Fruit fly (Drosophila melanogaster) whole organism, embryonic: ENCODE measurements around the gene CG1801.

Source experiments
- Aef1 ChIP-seq: fragments of 200-800 bp; sonication (Bioruptor generic); IDR thresholded peaks from 3 replicates; pipeline ENCODE4 v1.3.6; 2022; ENCODE audit warnings: missing biosample characterization, missing genetic modification characterization
- Atf6 ChIP-seq: fragments of 200-800 bp; sonication (Bioruptor generic); IDR thresholded peaks from 2 replicates; pipeline ENCODE4 v1.3.6; 2022; ENCODE audit warnings: missing biosample characterization, missing genetic modification characterization
- CG10321 ChIP-seq: fragments of 200-800 bp; sonication (Bioruptor generic); IDR thresholded peaks from 2 replicates; pipeline ENCODE4 v1.3.6; 2022; ENCODE audit warnings: missing biosample characterization, missing genetic modification characterization
- CG10543 ChIP-seq: fragments of 200-800 bp; sonication (Bioruptor generic); optimal IDR thresholded peaks from 3 replicates; lab custom pipeline; 2017; ENCODE audit warnings: missing biosample characterization, mild to moderate bottlenecking, missing genetic modification characterization, moderate library complexity
- CG13424 ChIP-seq: fragments of 200-800 bp; sonication (Bioruptor generic); optimal IDR thresholded peaks from 2 replicates; lab custom pipeline; 2019; ENCODE audit warnings: missing biosample characterization, mild to moderate bottlenecking, missing genetic modification characterization, moderate library complexity
- CG13894 ChIP-seq: fragments of 200-800 bp; sonication (Bioruptor generic); optimal IDR thresholded peaks from 3 replicates; lab custom pipeline; 2018; ENCODE audit warnings: missing biosample characterization, mild to moderate bottlenecking, missing genetic modification characterization, moderate library complexity
- CG14710 ChIP-seq: fragments of 200-800 bp; sonication (Bioruptor generic); optimal IDR thresholded peaks from 3 replicates; lab custom pipeline; 2019; ENCODE audit warnings: missing biosample characterization, mild to moderate bottlenecking, missing genetic modification characterization, moderate library complexity
- CG14860 ChIP-seq: fragments of 200-800 bp; sonication (Bioruptor generic); IDR thresholded peaks from 3 replicates; pipeline ENCODE4 v1.3.6; 2022; ENCODE audit warnings: missing biosample characterization, missing genetic modification characterization; ENCODE audit not compliant: partially characterized antibody
- CG1603 ChIP-seq: fragments of 200-800 bp; sonication (Bioruptor generic); optimal IDR thresholded peaks from 2 replicates; lab custom pipeline; 2019; ENCODE audit warnings: missing biosample characterization, mild to moderate bottlenecking, missing genetic modification characterization, moderate library complexity
- CG17912 ChIP-seq: fragments of 200-800 bp; sonication (Bioruptor generic); optimal IDR thresholded peaks from 2 replicates; lab custom pipeline; 2018; ENCODE audit warnings: missing biosample characterization, mild to moderate bottlenecking, missing genetic modification characterization
- CG18476 ChIP-seq: fragments of 200-800 bp; sonication (Bioruptor generic); optimal IDR thresholded peaks from 2 replicates; lab custom pipeline; 2016; ENCODE audit warnings: missing biosample characterization, mild to moderate bottlenecking, missing genetic modification characterization
- CG2129 ChIP-seq: fragments of 200-800 bp; sonication (Bioruptor generic); IDR thresholded peaks from 2 replicates; pipeline ENCODE4 v1.3.6; 2022; ENCODE audit warnings: missing biosample characterization, missing genetic modification characterization; ENCODE audit not compliant: partially characterized antibody
- CG3838 ChIP-seq: fragments of 200-800 bp; sonication (Bioruptor generic); optimal IDR thresholded peaks from 3 replicates; lab custom pipeline; 2016; ENCODE audit warnings: missing biosample characterization, missing genetic modification characterization
- CG4730 ChIP-seq: fragments of 200-800 bp; sonication (Bioruptor generic); IDR thresholded peaks from 2 replicates; pipeline ENCODE4 v1.3.6; 2022; ENCODE audit warnings: missing biosample characterization, missing genetic modification characterization
- CG6854 ChIP-seq: fragments of 200-800 bp; sonication (Bioruptor generic); optimal IDR thresholded peaks from 3 replicates; lab custom pipeline; 2017; ENCODE audit warnings: missing biosample characterization, mild to moderate bottlenecking, missing genetic modification characterization
- CG7745 ChIP-seq: fragments of 200-800 bp; sonication (Bioruptor generic); optimal IDR thresholded peaks from 2 replicates; lab custom pipeline; 2018; ENCODE audit warnings: missing biosample characterization, mild to moderate bottlenecking, missing genetic modification characterization, moderate library complexity
- CG7839 ChIP-seq: fragments of 200-800 bp; sonication (Bioruptor generic); optimal IDR thresholded peaks from 3 replicates; lab custom pipeline; 2018; ENCODE audit warnings: missing biosample characterization, mild to moderate bottlenecking, missing genetic modification characterization, moderate library complexity
- CG8388 ChIP-seq: fragments of 200-800 bp; sonication (Bioruptor generic); optimal IDR thresholded peaks from 2 replicates; lab custom pipeline; 2019; ENCODE audit warnings: missing biosample characterization, mild to moderate bottlenecking, missing genetic modification characterization, moderate library complexity
- CG8765 ChIP-seq: fragments of 200-800 bp; sonication (Bioruptor generic); IDR thresholded peaks from 2 replicates; pipeline ENCODE4 v1.3.6; 2022; ENCODE audit warnings: missing biosample characterization, missing genetic modification characterization
- CG9437 ChIP-seq: fragments of 200-800 bp; sonication (Bioruptor generic); optimal IDR thresholded peaks from 2 replicates; lab custom pipeline; 2018; ENCODE audit warnings: missing biosample characterization, mild to moderate bottlenecking, missing genetic modification characterization
- CG9727 ChIP-seq: fragments of 200-800 bp; sonication (Bioruptor generic); optimal IDR thresholded peaks from 3 replicates; lab custom pipeline; 2017; ENCODE audit warnings: missing biosample characterization, mild to moderate bottlenecking, missing genetic modification characterization
- Dek ChIP-seq: fragments of 200-800 bp; sonication (Bioruptor generic); optimal IDR thresholded peaks from 3 replicates; lab custom pipeline; 2019; ENCODE audit warnings: missing biosample characterization, mild to moderate bottlenecking, missing genetic modification characterization, moderate library complexity
- Fer2 ChIP-seq: fragments of 200-800 bp; sonication (Bioruptor generic); optimal IDR thresholded peaks from 2 replicates; lab custom pipeline; 2018; ENCODE audit warnings: missing biosample characterization, mild to moderate bottlenecking, missing genetic modification characterization, moderate library complexity
- Hand ChIP-seq: fragments of 200-800 bp; sonication (Bioruptor generic); optimal IDR thresholded peaks from 2 replicates; lab custom pipeline; 2017; ENCODE audit warnings: mild to moderate bottlenecking, missing biosample characterization, missing genetic modification reagents, missing genetic modification characterization
- Mad ChIP-seq: fragments of 200-800 bp; sonication (Bioruptor generic); optimal IDR thresholded peaks from 2 replicates; lab custom pipeline; 2016; ENCODE audit warnings: missing biosample characterization, missing genetic modification characterization
- Med ChIP-seq: fragments of 200-800 bp; sonication (Bioruptor generic); peaks from one replicate; lab custom pipeline; 2016; ENCODE audit warnings: missing biosample characterization, missing genetic modification characterization, mild to moderate bottlenecking, inconsistent platforms, moderate library complexity
- NfI ChIP-seq: fragments of 200-800 bp; sonication (Bioruptor generic); optimal IDR thresholded peaks from 3 replicates; lab custom pipeline; 2018; ENCODE audit warnings: missing biosample characterization, mild to moderate bottlenecking, missing genetic modification characterization, moderate library complexity
- Ptx1 ChIP-seq: fragments of 200-800 bp; sonication (Bioruptor generic); IDR thresholded peaks from 2 replicates; pipeline ENCODE4 v1.3.6; 2022; ENCODE audit warnings: missing biosample characterization, missing genetic modification characterization
- Sox102F ChIP-seq: fragments of 200-800 bp; sonication (Bioruptor generic); optimal IDR thresholded peaks from 2 replicates; lab custom pipeline; 2018; ENCODE audit warnings: missing biosample characterization, mild to moderate bottlenecking, missing genetic modification characterization, moderate library complexity
- TFAM ChIP-seq: fragments of 200-800 bp; sonication (Bioruptor generic); optimal IDR thresholded peaks from 2 replicates; lab custom pipeline; 2017; ENCODE audit warnings: missing biosample characterization, missing genetic modification characterization, inconsistent platforms
- Trl ChIP-seq, 3 experiments: fragments of >200 bp in 2 of 3; fragments of 200-800 bp in 1 of 3; sonication (Bioruptor generic) in 1 of 3; optimal IDR thresholded peaks; 2 replicates in 1 of 3; 3 replicates in 2 of 3; lab custom pipeline; 2016 to 2017; ENCODE audit warnings: missing biosample characterization in 1 of 3, missing genetic modification characterization in 1 of 3
- ash1 ChIP-seq: fragments of 200-800 bp; sonication (Bioruptor generic); optimal IDR thresholded peaks from 2 replicates; lab custom pipeline; 2018; ENCODE audit warnings: missing biosample characterization, mild to moderate bottlenecking, missing genetic modification characterization
- chinmo ChIP-seq: fragments of 200-800 bp; sonication (Bioruptor generic); IDR thresholded peaks from 4 replicates; pipeline ENCODE4 v1.3.6; 2022; ENCODE audit warnings: missing biosample characterization, missing genetic modification characterization; ENCODE audit not compliant: partially characterized antibody
- dimm ChIP-seq: fragments of 200-800 bp; sonication (Bioruptor generic); IDR thresholded peaks from 2 replicates; pipeline ENCODE4 v1.3.6; 2022; ENCODE audit warnings: missing biosample characterization, missing genetic modification characterization
- dmrt99B ChIP-seq: fragments of 200-800 bp; sonication (Bioruptor generic); optimal IDR thresholded peaks from 2 replicates; lab custom pipeline; 2018; ENCODE audit warnings: missing biosample characterization, mild to moderate bottlenecking, missing genetic modification characterization, moderate library complexity
- ewg ChIP-seq: fragments of 200-800 bp; sonication (Bioruptor generic); optimal IDR thresholded peaks from 3 replicates; lab custom pipeline; 2017; ENCODE audit warnings: mild to moderate bottlenecking, missing biosample characterization, missing genetic modification reagents, missing genetic modification characterization
- kay ChIP-seq: fragments of 200-800 bp; sonication (Bioruptor generic); optimal IDR thresholded peaks from 2 replicates; lab custom pipeline; 2016; ENCODE audit warnings: missing biosample characterization, missing genetic modification characterization
- ken ChIP-seq: fragments of 200-800 bp; sonication (Bioruptor generic); IDR thresholded peaks from 3 replicates; pipeline ENCODE4 v1.3.6; 2022; ENCODE audit warnings: missing biosample characterization, missing genetic modification characterization
- knrl ChIP-seq: fragments of 200-800 bp; sonication (Bioruptor generic); IDR thresholded peaks from 3 replicates; pipeline ENCODE4 v1.3.6; 2022; ENCODE audit warnings: missing biosample characterization, missing genetic modification characterization; ENCODE audit not compliant: partially characterized antibody
- lab ChIP-seq: fragments of 200-800 bp; sonication (Bioruptor generic); optimal IDR thresholded peaks from 3 replicates; lab custom pipeline; 2017; ENCODE audit warnings: missing biosample characterization, missing genetic modification characterization, mild to moderate bottlenecking, moderate library complexity, missing genetic modification reagents
- lilli ChIP-seq: fragments of 200-800 bp; sonication (Bioruptor generic); optimal IDR thresholded peaks from 3 replicates; lab custom pipeline; 2016; ENCODE audit warnings: missing biosample characterization, missing genetic modification characterization
- lola ChIP-seq, 3 experiments: fragments of >200 bp in 2 of 3; fragments of 200-800 bp in 1 of 3; sonication (Bioruptor generic) in 1 of 3; optimal IDR thresholded peaks; 2 replicates each; lab custom pipeline; 2017 to 2019; ENCODE audit warnings: missing biosample characterization in 3 of 3, missing genetic modification characterization in 3 of 3, mild to moderate bottlenecking in 1 of 3, moderate library complexity in 1 of 3
- onecut ChIP-seq: fragments of 200-800 bp; sonication (Bioruptor generic); IDR thresholded peaks from 2 replicates; pipeline ENCODE4 v1.3.6; 2022; ENCODE audit warnings: missing biosample characterization, missing genetic modification characterization
- otp ChIP-seq: fragments of 200-800 bp; sonication (Bioruptor generic); IDR thresholded peaks from 3 replicates; pipeline ENCODE4, ENCODE4 v1.3.6; 2022; ENCODE audit warnings: missing biosample characterization, missing genetic modification characterization
- pho ChIP-seq: fragments of 200-800 bp; sonication (Bioruptor generic); optimal IDR thresholded peaks from 2 replicates; lab custom pipeline; 2016; ENCODE audit warnings: missing biosample characterization, missing genetic modification characterization
- ro ChIP-seq: fragments of 200-800 bp; sonication (Bioruptor generic); IDR thresholded peaks from 2 replicates; pipeline ENCODE4 v1.3.6; 2022; ENCODE audit warnings: missing biosample characterization, missing genetic modification characterization
- sob ChIP-seq: fragments of 200-800 bp; sonication (Bioruptor generic); IDR thresholded peaks from 2 replicates; pipeline ENCODE4 v1.3.6; 2022; ENCODE audit warnings: missing biosample characterization, missing genetic modification characterization
- unpg ChIP-seq: fragments of 200-800 bp; sonication (Bioruptor generic); optimal IDR thresholded peaks from 3 replicates; lab custom pipeline; 2018; ENCODE audit warnings: missing biosample characterization, mild to moderate bottlenecking, missing genetic modification characterization, moderate library complexity

Gene CG1801

dm6 chrX:21322289-21322981 lies 5.1 kb upstream of the CG1801 start (continued):
- TF ChIP-seq CG14710 (tag; lab: Kevin White, UChicago) = peak; percentile 49
- peak; percentile 47; the same call in 1 of the 2 replicates for TF ChIP-seq Atf6 (GFP tag; lab: Robert Waterston, UW)
- TF ChIP-seq Fer2 = peak; percentile 44
- TF ChIP-seq CG14860 = no peak
- TF ChIP-seq CG7839 = peak; percentile 71
- no peak for TF ChIP-seq CG10543
- TF ChIP-seq CG4730 (GFP tag; lab: Robert Waterston, UW) = peak; percentile 29; the same call in 1 of the 2 replicates
- TF ChIP-seq knrl (GFP tag; lab: Robert Waterston, UW) = no peak
- TF ChIP-seq CG8388 = no peak
- TF ChIP-seq CG9727 (GFP tag; lab: Kevin White, UChicago) = peak; percentile 15
- TF ChIP-seq Mad (GFP tag; lab: Kevin White, UChicago) = no peak
- peak; percentile 46 for TF ChIP-seq CG18476
- no peak for TF ChIP-seq pho
- no peak for TF ChIP-seq CG3838 (GFP tag; lab: Kevin White, UChicago)
- TF ChIP-seq onecut (GFP tag; lab: Robert Waterston, UW) = no peak
- no peak for TF ChIP-seq otp (GFP tag; lab: Robert Waterston, UW)
- TF ChIP-seq Sox102F (GFP tag; lab: Kevin White, UChicago) = no peak
- TF ChIP-seq ro (GFP tag; lab: Robert Waterston, UW) = no peak
- TF ChIP-seq dmrt99B (tag; lab: Kevin White, UChicago) = peak; percentile 81
- peak; percentile 71 for TF ChIP-seq lab (GFP tag; lab: Kevin White, UChicago)
- 0 out of 2 replicates have a peak, but pooled peaks have one; percentile 46 for TF ChIP-seq sob (GFP tag; lab: Robert Waterston, UW)
- no peak for TF ChIP-seq CG10321 (GFP tag; lab: Robert Waterston, UW)
- TF ChIP-seq Aef1 = 0 out of 3 replicates have a peak, but pooled peaks have one; percentile 27
- no peak for TF ChIP-seq chinmo (GFP tag; lab: Robert Waterston, UW)
- no peak for TF ChIP-seq Trl (optimal IDR thresholded peaks at IDR 0.05; lab: Kevin White, UChicago)
- TF ChIP-seq Trl (GFP tag; optimal IDR thresholded peaks at IDR 0.05; lab: Kevin White, UChicago) = no peak
- TF ChIP-seq unpg (GFP tag; lab: Kevin White, UChicago) = no peak
- no peak for TF ChIP-seq lilli (GFP tag; lab: Kevin White, UChicago)
- TF ChIP-seq ash1 (GFP tag; lab: Kevin White, UChicago) = no peak
- no peak; the same call in none of the 2 replicates for TF ChIP-seq Ptx1 (GFP tag; lab: Robert Waterston, UW)
- no peak for TF ChIP-seq Dek
- TF ChIP-seq Hand (GFP tag; lab: Kevin White, UChicago) = no peak
- TF ChIP-seq lola (GFP tag; optimal IDR thresholded peaks at IDR 0.05; lab: Kevin White, UChicago) = no peak
- no peak for TF ChIP-seq CG9437 (GFP tag; lab: Kevin White, UChicago)
- TF ChIP-seq CG13894 (tag; lab: Kevin White, UChicago) = peak; percentile 51
- TF ChIP-seq kay (GFP tag; lab: Kevin White, UChicago) = no peak
- no peak for TF ChIP-seq ken (GFP tag; lab: Robert Waterston, UW)
- TF ChIP-seq CG17912 (GFP tag; lab: Kevin White, UChicago) = no peak
- no peak for TF ChIP-seq CG8765 (GFP tag; lab: Robert Waterston, UW)
- TF ChIP-seq NfI (GFP tag; lab: Kevin White, UChicago) = no peak
- TF ChIP-seq CG6854 (GFP tag; lab: Kevin White, UChicago) = no peak
- no peak for TF ChIP-seq ewg (GFP tag; lab: Kevin White, UChicago)
- peak; percentile 79 for TF ChIP-seq CG13424 (tag; lab: Kevin White, UChicago)
- no peak for TF ChIP-seq Med
- TF ChIP-seq TFAM (GFP tag; lab: Kevin White, UChicago) = no peak
- no peak for TF ChIP-seq CG1603 (tag; lab: Kevin White, UChicago)
- no peak for TF ChIP-seq CG7745 (tag; lab: Kevin White, UChicago)
- no peak for TF ChIP-seq dimm (GFP tag; lab: Robert Waterston, UW)
- no peak for TF ChIP-seq CG2129 (GFP tag; lab: Robert Waterston, UW)
